Worm (Caenorhabditis elegans): ENCODE data around the gene pph-1.

pph-1 gene

ce11 chrV:10727651-10728050 lies 25.3 kb downstream of the pph-1 start (continued):
- TF ChIP-seq unc-30 (tag; optimal IDR thresholded peaks at IDR 0.05) (no peak), nhr-237 (tag; optimal IDR thresholded peaks at IDR 0.05) (no peak), nhr-71 (tag; optimal IDR thresholded peaks at IDR 0.05) (peak; percentile 84), nhr-11 (tag; optimal IDR thresholded peaks at IDR 0.05) (peak; percentile 45), sup-37 (GFP tag; optimal IDR thresholded peaks at IDR 0.05) (no peak), tbx-2 (tag; optimal IDR thresholded peaks at IDR 0.05) (peak; percentile 69), jun-1 (tag; optimal IDR thresholded peaks at IDR 0.05) (no peak), C16A3.4 (tag; optimal IDR thresholded peaks at IDR 0.05) (peak; percentile 12), lin-13 (GFP tag; optimal IDR thresholded peaks at IDR 0.05) (no peak), elt-3 (tag; optimal IDR thresholded peaks at IDR 0.05) (no peak), swsn-7 (tag; optimal IDR thresholded peaks at IDR 0.05) (peak; percentile 18), ztf-11 (tag; optimal IDR thresholded peaks at IDR 0.05) (no peak), ces-1 (GFP tag; optimal IDR thresholded peaks at IDR 0.05) (no peak), dsc-1 (tag; optimal IDR thresholded peaks at IDR 0.05) (no peak), mef-2 (tag; optimal IDR thresholded peaks at IDR 0.05) (no peak), lin-39 (tag; optimal IDR thresholded peaks at IDR 0.05) (peak; percentile 92), ztf-4 (tag; optimal IDR thresholded peaks at IDR 0.05) (peak; percentile 17), zip-4 (GFP tag; optimal IDR thresholded peaks at IDR 0.05) (no peak), nhr-19 (GFP tag; conservative IDR thresholded peaks at IDR 0.05) (peak; percentile 66), hpl-2 (GFP tag; optimal IDR thresholded peaks at IDR 0.05) (no peak), skn-1 (tag; optimal IDR thresholded peaks at IDR 0.05) (no peak), sptf-1 (tag; optimal IDR thresholded peaks at IDR 0.05) (no peak), lin-15B (tag; optimal IDR thresholded peaks at IDR 0.05) (no peak), fkh-10 (GFP tag; optimal IDR thresholded peaks at IDR 0.05) (no peak), ceh-90 (tag; optimal IDR thresholded peaks at IDR 0.05) (no peak), pag-3 (tag; optimal IDR thresholded peaks at IDR 0.05; ENCODE audit: borderline replicate concordance, insufficient read depth) (no peak), mab-9 (GFP tag; IDR thresholded peaks at IDR 0.05) (no peak), ceh-88 (GFP tag; IDR thresholded peaks at IDR 0.05) (no peak), nhr-47 (tag; optimal IDR thresholded peaks at IDR 0.05) (no peak), ceh-8 (GFP tag; optimal IDR thresholded peaks at IDR 0.05) (no peak), ama-1 (optimal IDR thresholded peaks at IDR 0.05) (no peak), Y116A8C.19 (tag; optimal IDR thresholded peaks at IDR 0.05; ENCODE audit: borderline replicate concordance) (no peak), vab-15 (tag; optimal IDR thresholded peaks at IDR 0.05) (no peak), C04F5.9 (tag; optimal IDR thresholded peaks at IDR 0.05) (no peak), unc-130 (tag; optimal IDR thresholded peaks at IDR 0.05) (peak; percentile 40), egl-27 (tag; optimal IDR thresholded peaks at IDR 0.05) (no peak), egl-13 (tag; optimal IDR thresholded peaks at IDR 0.05) (no peak), fkh-4 (tag; optimal IDR thresholded peaks at IDR 0.05; ENCODE audit: borderline replicate concordance) (no peak), fkh-8 (tag; optimal IDR thresholded peaks at IDR 0.05) (no peak), efl-1 (optimal IDR thresholded peaks at IDR 0.05) (peak in 1 of 2 experiments; percentile 2), efl-1 (GFP tag; optimal IDR thresholded peaks at IDR 0.05 in 1 of 2) (peak in 1 of 2 experiments; percentile 76), pqm-1 (tag; optimal IDR thresholded peaks at IDR 0.05) (no peak), lsy-2 (tag; optimal IDR thresholded peaks at IDR 0.05) (peak in 1 of 2 experiments; percentile 26), sox-4 (tag; optimal IDR thresholded peaks at IDR 0.05) (no peak), nhr-85 (tag) (no peak), grh-1 (GFP tag; IDR thresholded peaks at IDR 0.05) (no peak), aly-2 (tag; optimal IDR thresholded peaks at IDR 0.05) (no peak), ets-5 (GFP tag; IDR thresholded peaks at IDR 0.05) (no peak), lir-3 (tag; optimal IDR thresholded peaks at IDR 0.05; ENCODE audit: poor library complexity) (no peak), pax-3 (tag; optimal IDR thresholded peaks at IDR 0.05) (no peak), unc-62 (GFP tag; optimal IDR thresholded peaks at IDR 0.05) (no peak), mdl-1 (tag; optimal IDR thresholded peaks at IDR 0.05) (peak in 1 of 2 experiments; percentile 8), hlh-4 (tag; optimal IDR thresholded peaks at IDR 0.05) (no peak)

Data from whole organism, L1 larva.